Worm (Caenorhabditis elegans) whole organism, late embryonic: ENCODE results near the gene rpl-16.

Source experiments
- C38D4.7 ChIP-seq: fragments of 200-800 bp; sonication (Bioruptor generic); optimal IDR thresholded peaks from 2 replicates; lab custom pipeline; 2018; ENCODE audit warnings: mild to moderate bottlenecking, missing genetic modification characterization, moderate library complexity, missing compliant biosample characterization
- ceh-14 ChIP-seq: sonication (generic microtip); optimal IDR thresholded peaks from 2 replicates; lab custom pipeline; 2016; ENCODE audit warnings: missing genotype, missing genetic modification characterization, missing compliant biosample characterization
- hlh-30 ChIP-seq: sonication (generic microtip); optimal IDR thresholded peaks from 2 replicates; lab custom pipeline; 2017; ENCODE audit warnings: antibody characterized with exemption, missing genetic modification characterization, missing compliant biosample characterization; ENCODE audit not compliant: insufficient read depth
- pha-4 ChIP-seq: fragments of 150-350 bp; optimal IDR thresholded peaks from 2 replicates; lab custom pipeline; 2018; ENCODE audit warnings: missing biosample characterization, missing genetic modification reagents, missing genetic modification characterization
- pqm-1 ChIP-seq: sonication (generic microtip); optimal IDR thresholded peaks from 2 replicates; lab custom pipeline; 2016; ENCODE audit warnings: missing genetic modification characterization, missing compliant biosample characterization
- unc-86 ChIP-seq: sonication (generic microtip); optimal IDR thresholded peaks from 2 replicates; lab custom pipeline; 2016; ENCODE audit warnings: missing genetic modification characterization, missing compliant biosample characterization

DNA sequence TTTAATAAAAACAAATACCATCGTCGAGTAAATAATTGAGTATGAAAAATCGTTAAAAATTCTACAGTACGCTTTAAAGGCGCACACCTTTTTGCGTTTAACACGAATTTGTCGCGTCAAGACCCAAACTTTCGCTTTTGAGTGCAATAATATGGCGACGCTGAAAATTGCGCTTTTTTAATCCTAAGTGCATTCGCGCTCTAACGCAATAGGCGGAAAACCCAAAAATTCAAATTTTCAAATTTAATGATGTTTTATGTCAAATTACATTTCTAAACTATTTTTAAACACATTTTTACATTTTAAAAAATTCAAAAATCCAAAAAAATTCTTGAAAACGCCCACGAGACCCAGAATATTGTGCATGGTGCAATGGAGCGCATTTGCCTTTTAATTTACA, 8.4 kb upstream of the rpl-16 start:
- TF ChIP-seq pqm-1 (no peak), hlh-30 (no peak), C38D4.7 (GFP tag; lab: Kevin White, UChicago) (no peak), unc-86 (no peak), ceh-14 (no peak), pha-4 (tag; lab: Kevin White, UChicago) (no peak)
